Worm (Caenorhabditis elegans): ENCODE data around the gene ZK1098.2.

ce11 chrIII:9511055-9511520 lies 17.9 kb upstream of the ZK1098.2 start, which contains the start of gene F55H2.5:
- TF ChIP-seq tra-4 (tag; optimal IDR thresholded peaks at IDR 0.05) (no peak), tbx-11 (GFP tag; IDR thresholded peaks at IDR 0.05) (no peak), F13C5.2 (tag; optimal IDR thresholded peaks at IDR 0.05) (no peak), flt-1 (GFP tag; IDR thresholded peaks at IDR 0.05) (no peak), ets-7 (tag; optimal IDR thresholded peaks at IDR 0.05) (no peak), hmg-4 (GFP tag; optimal IDR thresholded peaks at IDR 0.05) (no peak), ama-1 (optimal IDR thresholded peaks at IDR 0.05) (no peak), pes-1 (GFP tag; IDR thresholded peaks at IDR 0.05) (no peak)

Data from whole organism, early embryonic.